Worm (Caenorhabditis elegans): ENCODE measurements around the gene daf-9.

daf-9 gene

ce11 chrX:6207687-6208088, 11.0 kb downstream of the daf-9 start, which contains the start of gene T13C5.6 (continued):
- TF ChIP-seq lin-39 (tag; optimal IDR thresholded peaks at IDR 0.05) (peak; percentile 94), egl-27 (tag; optimal IDR thresholded peaks at IDR 0.05) (peak; percentile 70), hmg-11 (tag; optimal IDR thresholded peaks at IDR 0.05) (peak; percentile 99), daf-12 (tag; optimal IDR thresholded peaks at IDR 0.05) (no peak), ztf-4 (tag; optimal IDR thresholded peaks at IDR 0.05) (peak; percentile 81), ztf-11 (tag; optimal IDR thresholded peaks at IDR 0.05) (no peak), nfya-1 (tag; optimal IDR thresholded peaks at IDR 0.05; ENCODE audit: insufficient read depth) (peak; percentile 89), nhr-11 (tag; optimal IDR thresholded peaks at IDR 0.05) (peak; percentile 11), unc-39 (tag; optimal IDR thresholded peaks at IDR 0.05) (peak; percentile 6), fkh-2 (tag; optimal IDR thresholded peaks at IDR 0.05) (peak; percentile 28), nhr-28 (tag; optimal IDR thresholded peaks at IDR 0.05) (no peak), ceh-16 (tag; optimal IDR thresholded peaks at IDR 0.05) (peak; percentile 69), ceh-82 (tag; optimal IDR thresholded peaks at IDR 0.05) (peak; percentile 64), snpc-4 (tag; optimal IDR thresholded peaks at IDR 0.05) (peak; percentile 68)

- TF ChIP-seq lin-39 (tag; optimal IDR thresholded peaks at IDR 0.05), result no peak
- no peak for TF ChIP-seq snpc-4 (tag; optimal IDR thresholded peaks at IDR 0.05)
- no peak for TF ChIP-seq nhr-43 (tag; optimal IDR thresholded peaks at IDR 0.05; ENCODE audit: poor library complexity, severe bottlenecking)
- TF ChIP-seq skn-1 (tag; optimal IDR thresholded peaks at IDR 0.05), result no peak
- no peak for TF ChIP-seq nfya-1 (tag; optimal IDR thresholded peaks at IDR 0.05; ENCODE audit: insufficient read depth)
- no peak for TF ChIP-seq elt-3 (tag; optimal IDR thresholded peaks at IDR 0.05)
- no peak for TF ChIP-seq R02D3.7 (tag; optimal IDR thresholded peaks at IDR 0.05)
- TF ChIP-seq ztf-11 (tag; optimal IDR thresholded peaks at IDR 0.05), result no peak
- no peak for TF ChIP-seq lsy-12 (tag; optimal IDR thresholded peaks at IDR 0.05)
- no peak for TF ChIP-seq nhr-77 (tag; optimal IDR thresholded peaks at IDR 0.05)
- TF ChIP-seq hmg-11 (tag; optimal IDR thresholded peaks at IDR 0.05), result no peak
- no peak for TF ChIP-seq elt-1 (tag; optimal IDR thresholded peaks at IDR 0.05)
- no peak for TF ChIP-seq fkh-2 (tag; optimal IDR thresholded peaks at IDR 0.05)
- TF ChIP-seq nhr-12 (tag; optimal IDR thresholded peaks at IDR 0.05), result no peak
- no peak for TF ChIP-seq egl-27 (tag; optimal IDR thresholded peaks at IDR 0.05)
- TF ChIP-seq nhr-67 (tag; optimal IDR thresholded peaks at IDR 0.05), result no peak
- no peak for TF ChIP-seq ceh-9 (tag; optimal IDR thresholded peaks at IDR 0.05)
- no peak for TF ChIP-seq jun-1 (tag; optimal IDR thresholded peaks at IDR 0.05)
Observed at ce11 chrX:6208463-6208862, 11.7 kb downstream of the daf-9 start, which contains the start of gene C14F11.7. Gene C14F11.7, minus strand, starts transcription at chrX:6208563.

ce11 chrX:6211322-6211820, 14.6 kb downstream of the daf-9 start:
- TF ChIP-seq nhr-67 (tag; optimal IDR thresholded peaks at IDR 0.05), result no peak
- TF ChIP-seq nhr-43 (tag; optimal IDR thresholded peaks at IDR 0.05; ENCODE audit: poor library complexity, severe bottlenecking), result no peak
- TF ChIP-seq nhr-25 (tag; optimal IDR thresholded peaks at IDR 0.05), result no peak
- TF ChIP-seq lin-39 (tag; optimal IDR thresholded peaks at IDR 0.05), result no peak
- no peak for TF ChIP-seq ceh-82 (tag; optimal IDR thresholded peaks at IDR 0.05)
- TF ChIP-seq fkh-2 (tag; optimal IDR thresholded peaks at IDR 0.05), result no peak
- TF ChIP-seq egl-27 (tag; optimal IDR thresholded peaks at IDR 0.05), result no peak
- no peak for TF ChIP-seq pha-4 (tag; optimal IDR thresholded peaks at IDR 0.05)
- no peak for TF ChIP-seq nhr-23 (tag; optimal IDR thresholded peaks at IDR 0.05)
- no peak for TF ChIP-seq nhr-28 (tag; optimal IDR thresholded peaks at IDR 0.05)
- TF ChIP-seq snpc-4 (tag; optimal IDR thresholded peaks at IDR 0.05), result no peak
- TF ChIP-seq aly-2 (tag; optimal IDR thresholded peaks at IDR 0.05), result no peak
- TF ChIP-seq tbx-2 (tag; optimal IDR thresholded peaks at IDR 0.05), result no peak
- TF ChIP-seq ztf-11 (tag; optimal IDR thresholded peaks at IDR 0.05), result no peak
- no peak for TF ChIP-seq elt-2 (tag; optimal IDR thresholded peaks at IDR 0.05)

ce11 chrX:6216551-6216950, 19.8 kb downstream of the daf-9 start, which contains the start of gene lrch-1:
Gene lrch-1, minus strand, starts transcription at chrX:6216651.
- TF ChIP-seq egl-5 (tag; optimal IDR thresholded peaks at IDR 0.05), result no peak
- TF ChIP-seq nhr-11 (tag; optimal IDR thresholded peaks at IDR 0.05), result no peak
- no peak for TF ChIP-seq ztf-11 (tag; optimal IDR thresholded peaks at IDR 0.05)
- no peak for TF ChIP-seq snpc-4 (tag; optimal IDR thresholded peaks at IDR 0.05)
- no peak for TF ChIP-seq ama-1 (optimal IDR thresholded peaks at IDR 0.05)
- no peak for TF ChIP-seq egl-27 (tag; optimal IDR thresholded peaks at IDR 0.05)
- TF ChIP-seq eor-1 (tag; optimal IDR thresholded peaks at IDR 0.05), result no peak
- TF ChIP-seq elt-1 (tag; optimal IDR thresholded peaks at IDR 0.05), result no peak
- no peak for TF ChIP-seq aly-2 (tag; optimal IDR thresholded peaks at IDR 0.05)
- no peak for TF ChIP-seq ceh-82 (tag; optimal IDR thresholded peaks at IDR 0.05)
- no peak for TF ChIP-seq unc-62 (GFP tag; optimal IDR thresholded peaks at IDR 0.05)
- no peak for TF ChIP-seq skn-1 (tag; optimal IDR thresholded peaks at IDR 0.05)
- no peak for TF ChIP-seq ceh-9 (tag; optimal IDR thresholded peaks at IDR 0.05)
- no peak for TF ChIP-seq nhr-12 (tag; optimal IDR thresholded peaks at IDR 0.05)

Measured in whole organism, L3 larva.